Worm (Caenorhabditis elegans): Measurements from ENCODE around the gene R02D5.3.
"Not testable (repeated sequence)": the region's sequence is repeated elsewhere in the genome, so short reads cannot be mapped to it uniquely, and the experiment has no call there.

R02D5.3 gene

ce11 chrV:14463087-14463486, 19.9 kb upstream of the R02D5.3 start, which contains the start of gene F08H9.3:
F08H9.3 (minus strand) TSS chrV:14463338.
- peak; percentile 86 for TF ChIP-seq snpc-4 (tag; optimal IDR thresholded peaks at IDR 0.05)
- not testable (repeated sequence) for TF ChIP-seq efl-1 (optimal IDR thresholded peaks at IDR 0.05)
- TF ChIP-seq efl-1 (GFP tag; optimal IDR thresholded peaks at IDR 0.05 in 1 of 2): peak in 1 of 2 experiments; percentile 84
- TF ChIP-seq elt-2 (tag; optimal IDR thresholded peaks at IDR 0.05): peak; percentile 85
- peak; percentile 9 for TF ChIP-seq nhr-20 (tag; optimal IDR thresholded peaks at IDR 0.05)
- TF ChIP-seq nhr-71 (tag; optimal IDR thresholded peaks at IDR 0.05): peak; percentile 16
- peak; percentile 26 for TF ChIP-seq nhr-90 (tag; optimal IDR thresholded peaks at IDR 0.05; ENCODE audit: poor library complexity)

- TF ChIP-seq ama-1 (optimal IDR thresholded peaks at IDR 0.05) (no peak), unc-130 (tag; optimal IDR thresholded peaks at IDR 0.05) (no peak), mef-2 (tag; optimal IDR thresholded peaks at IDR 0.05) (no peak)
Observed at ce11 chrV:14464368-14464767, 18.6 kb upstream of the R02D5.3 start, which contains the start of gene F08H9.4. F08H9.4 (minus strand) TSS chrV:14464428.

- TF ChIP-seq ceh-82 (tag; optimal IDR thresholded peaks at IDR 0.05) (peak in 1 of 3 experiments; percentile 16), swsn-7 (tag; optimal IDR thresholded peaks at IDR 0.05) (peak; percentile 58), nhr-90 (tag; optimal IDR thresholded peaks at IDR 0.05; ENCODE audit: poor library complexity) (peak; percentile 84), nhr-77 (tag; optimal IDR thresholded peaks at IDR 0.05) (peak; percentile 6), snpc-4 (tag; optimal IDR thresholded peaks at IDR 0.05) (peak; percentile 97), elt-2 (tag; optimal IDR thresholded peaks at IDR 0.05) (peak; percentile 65), mep-1 (tag; optimal IDR thresholded peaks at IDR 0.05) (peak; percentile 4), nhr-237 (tag; optimal IDR thresholded peaks at IDR 0.05) (no peak), nhr-71 (tag; optimal IDR thresholded peaks at IDR 0.05) (peak; percentile 73), Y116A8C.19 (tag; optimal IDR thresholded peaks at IDR 0.05; ENCODE audit: borderline replicate concordance) (no peak), lin-35 (GFP tag; optimal IDR thresholded peaks at IDR 0.05) (peak in 1 of 2 experiments; percentile 38), dpl-1 (GFP tag; optimal IDR thresholded peaks at IDR 0.05) (peak in 1 of 3 experiments; percentile 27), efl-1 (optimal IDR thresholded peaks at IDR 0.05) (peak; percentile 41 to 60), efl-1 (GFP tag; optimal IDR thresholded peaks at IDR 0.05 in 1 of 2) (peak in 1 of 2 experiments; percentile 77), snu-23 (GFP tag; optimal IDR thresholded peaks at IDR 0.05) (peak; percentile 66), grh-1 (GFP tag; IDR thresholded peaks at IDR 0.05) (peak; percentile 65), irx-1 (tag; optimal IDR thresholded peaks at IDR 0.05) (no peak), nhr-19 (GFP tag; conservative IDR thresholded peaks at IDR 0.05) (peak; percentile 76), hpl-2 (GFP tag; optimal IDR thresholded peaks at IDR 0.05) (peak; percentile 17), nhr-85 (tag) (peak; percentile 90), hlh-4 (tag; optimal IDR thresholded peaks at IDR 0.05) (peak; percentile 4), lin-14 (GFP tag; optimal IDR thresholded peaks at IDR 0.05) (peak; percentile 42), unc-30 (tag; optimal IDR thresholded peaks at IDR 0.05) (no peak), nhr-47 (tag; optimal IDR thresholded peaks at IDR 0.05) (peak; percentile 73), rnt-1 (tag; optimal IDR thresholded peaks at IDR 0.05) (peak; percentile 43), nhr-20 (tag; optimal IDR thresholded peaks at IDR 0.05) (peak; percentile 69), C04F5.9 (tag; optimal IDR thresholded peaks at IDR 0.05) (no peak)
Observed at ce11 chrV:14468196-14468874, 14.6 kb upstream of the R02D5.3 start, which contains the start of gene srz-97. srz-97 (minus strand) TSS chrV:14468246.

ce11 chrV:14468931-14469330, 14.0 kb upstream of the R02D5.3 start, which contains the start of gene clec-57:
clec-57 (plus strand) TSS chrV:14469231.
- TF ChIP-seq nhr-28 (tag; optimal IDR thresholded peaks at IDR 0.05) (no peak), lin-35 (GFP tag; optimal IDR thresholded peaks at IDR 0.05) (no peak), sox-4 (tag; optimal IDR thresholded peaks at IDR 0.05) (no peak), dsc-1 (tag; optimal IDR thresholded peaks at IDR 0.05) (no peak), grh-1 (GFP tag; IDR thresholded peaks at IDR 0.05) (no peak), nhr-90 (tag; optimal IDR thresholded peaks at IDR 0.05; ENCODE audit: poor library complexity) (no peak), skn-1 (tag; optimal IDR thresholded peaks at IDR 0.05) (no peak), ceh-88 (GFP tag; IDR thresholded peaks at IDR 0.05) (no peak), hlh-17 (GFP tag; optimal IDR thresholded peaks at IDR 0.05; ENCODE audit: borderline replicate concordance) (no peak), egl-27 (tag; optimal IDR thresholded peaks at IDR 0.05) (no peak), ceh-82 (tag; optimal IDR thresholded peaks at IDR 0.05) (no peak), lsy-2 (tag; optimal IDR thresholded peaks at IDR 0.05) (no peak), unc-130 (tag; optimal IDR thresholded peaks at IDR 0.05) (no peak), unc-98 (GFP tag; IDR thresholded peaks at IDR 0.05) (no peak), nhr-11 (tag; optimal IDR thresholded peaks at IDR 0.05) (no peak), ces-1 (GFP tag; optimal IDR thresholded peaks at IDR 0.05) (no peak), unc-86 (tag; optimal IDR thresholded peaks at IDR 0.05) (no peak)

Data from whole organism, L1 larva.